Fruit fly (Drosophila melanogaster): Measurements from ENCODE around the gene acj6.

The acj6 gene

DNA sequence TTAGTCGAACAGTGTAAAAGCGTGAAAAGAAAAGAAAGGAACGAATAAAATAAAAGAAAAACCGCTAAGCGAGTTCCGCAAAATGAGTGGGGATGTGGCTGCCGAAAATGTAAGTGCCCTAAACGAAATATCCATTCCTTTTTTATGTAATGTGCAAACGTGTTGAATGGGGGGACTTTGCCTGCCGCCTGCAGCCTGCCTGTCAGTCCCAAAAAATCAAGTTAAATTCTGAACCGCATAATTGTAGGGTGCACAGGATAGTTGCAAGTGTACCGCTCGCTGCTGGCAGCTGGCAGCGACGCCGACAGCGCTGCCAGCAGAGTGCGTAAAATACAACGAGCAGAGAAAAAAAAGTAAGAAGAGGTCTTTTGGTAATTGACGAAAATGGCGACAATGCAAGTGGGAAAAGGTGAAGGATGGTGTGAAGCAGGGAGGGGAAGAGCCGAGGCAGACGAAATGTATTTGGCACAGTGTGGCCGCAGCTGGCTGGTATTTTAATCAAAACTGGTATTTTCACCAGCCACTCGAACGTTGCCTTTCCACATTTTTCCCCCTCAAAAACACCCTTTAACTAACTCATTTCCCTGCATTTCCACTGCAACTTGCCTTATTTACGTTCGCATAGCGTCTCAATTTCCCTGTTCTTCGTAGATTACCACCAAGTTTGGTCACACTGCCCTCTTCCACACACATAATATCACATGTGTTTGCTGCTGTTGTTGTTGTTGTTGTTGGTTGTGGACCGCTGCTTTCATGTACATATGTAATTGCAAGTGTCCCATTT, 59.0 kb downstream of the acj6 start:
- TF ChIP-seq psq (optimal IDR thresholded peaks at IDR 0.05) (no peak), h (optimal IDR thresholded peaks at IDR 0.05) (no peak)

DNA sequence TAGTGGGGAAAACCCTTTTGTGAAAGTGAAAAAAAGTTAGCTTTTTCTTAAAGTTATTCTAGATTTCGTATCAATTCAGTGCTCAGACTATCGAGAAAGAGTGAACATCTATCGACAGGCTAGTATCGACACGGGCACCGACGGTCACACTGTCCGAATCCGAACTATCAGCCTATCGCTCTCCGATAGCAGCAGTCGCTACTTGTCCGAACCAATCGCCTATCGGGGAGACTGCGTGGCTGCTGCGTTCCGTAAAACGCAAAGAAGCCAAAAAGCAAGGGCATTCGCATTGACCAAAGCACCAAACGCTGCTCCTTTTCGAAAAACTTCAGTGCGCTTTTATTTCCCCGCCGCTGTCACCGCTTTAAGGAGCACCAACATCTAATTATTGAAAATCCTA, 59.6 kb downstream of the acj6 start, which contains the start of gene Top1:
TSS of gene Top1 (plus strand) at position 190 of the 400 bp plus-strand sequence.
- TF ChIP-seq psq (optimal IDR thresholded peaks at IDR 0.05) (no peak), Myc (optimal IDR thresholded peaks at IDR 0.05) (no peak), Sin3A (optimal IDR thresholded peaks at IDR 0.05) (no peak), insv (optimal IDR thresholded peaks at IDR 0.05) (no peak), h (optimal IDR thresholded peaks at IDR 0.05) (no peak), ttk (optimal IDR thresholded peaks at IDR 0.05) (no peak)

DNA sequence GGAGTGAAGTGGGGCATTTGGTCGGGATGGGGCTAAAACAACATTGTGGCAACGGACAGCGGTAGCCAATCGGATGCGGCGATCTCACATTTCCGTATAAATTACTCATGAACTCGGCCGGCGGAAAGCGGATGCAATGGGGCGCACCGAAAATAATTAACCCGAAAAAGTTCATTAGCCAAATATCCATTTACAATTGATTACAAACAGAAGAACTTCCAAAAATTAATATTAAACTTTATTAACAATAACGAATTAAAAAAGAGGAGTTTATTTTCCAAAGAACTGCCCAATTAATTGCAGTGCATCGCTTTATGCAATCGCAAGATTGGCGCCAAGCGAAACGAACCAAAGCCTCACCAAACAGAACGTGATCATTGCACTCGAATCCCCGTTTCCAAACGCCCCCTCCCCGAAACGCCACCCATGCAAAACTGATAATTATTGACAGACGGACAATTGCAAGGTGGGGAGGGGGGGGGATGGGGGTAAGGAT, 65.0 kb downstream of the acj6 start:
- TF ChIP-seq Myc (optimal IDR thresholded peaks at IDR 0.05) = no peak
- no peak for TF ChIP-seq psq (optimal IDR thresholded peaks at IDR 0.05)
- no peak for TF ChIP-seq ttk (optimal IDR thresholded peaks at IDR 0.05)
- no peak for TF ChIP-seq insv (optimal IDR thresholded peaks at IDR 0.05)
- no peak for TF ChIP-seq Sin3A (optimal IDR thresholded peaks at IDR 0.05)
- TF ChIP-seq h (optimal IDR thresholded peaks at IDR 0.05) = no peak

DNA sequence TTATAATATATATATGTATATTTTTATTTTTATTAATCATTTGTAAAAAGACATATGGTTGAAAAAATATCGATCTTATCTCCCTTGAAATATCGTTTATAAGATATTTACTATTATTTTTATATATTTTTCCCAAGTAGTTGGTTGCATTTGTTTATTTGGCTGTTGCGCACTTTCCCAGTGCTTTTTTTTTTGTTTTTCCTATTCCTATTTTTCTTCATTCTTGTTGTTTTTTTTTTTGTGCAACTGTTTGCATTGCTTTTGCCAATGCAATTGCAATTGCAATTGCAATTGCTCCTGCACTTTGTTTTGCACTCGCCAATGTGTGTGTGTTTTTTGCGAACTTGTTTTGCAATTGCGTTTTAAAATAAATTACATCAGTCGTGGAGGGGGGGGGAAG, 65.5 kb downstream of the acj6 start:
- TF ChIP-seq ttk (optimal IDR thresholded peaks at IDR 0.05) (no peak), Sin3A (optimal IDR thresholded peaks at IDR 0.05) (no peak), psq (optimal IDR thresholded peaks at IDR 0.05) (no peak), h (optimal IDR thresholded peaks at IDR 0.05) (no peak), insv (optimal IDR thresholded peaks at IDR 0.05) (no peak), Myc (optimal IDR thresholded peaks at IDR 0.05) (no peak)

DNA sequence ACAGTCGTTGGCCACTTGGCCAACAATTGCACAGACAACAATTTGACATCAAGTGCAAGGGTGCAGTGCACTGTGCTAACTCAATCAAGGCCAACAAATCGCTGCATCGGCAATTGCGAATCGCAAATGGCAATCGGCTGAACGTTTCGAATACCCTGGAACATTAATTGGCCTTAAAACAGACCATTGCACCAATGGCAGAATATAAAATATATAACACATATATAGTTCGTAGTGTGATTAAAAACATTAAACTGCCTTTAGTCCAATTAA, 66.0 kb downstream of the acj6 start:
- no peak for TF ChIP-seq psq (optimal IDR thresholded peaks at IDR 0.05)
- TF ChIP-seq insv (optimal IDR thresholded peaks at IDR 0.05) = no peak
- no peak for TF ChIP-seq Myc (optimal IDR thresholded peaks at IDR 0.05)
- no peak for TF ChIP-seq ttk (optimal IDR thresholded peaks at IDR 0.05)
- no peak for TF ChIP-seq Sin3A (optimal IDR thresholded peaks at IDR 0.05)
- TF ChIP-seq h (optimal IDR thresholded peaks at IDR 0.05) = no peak

DNA sequence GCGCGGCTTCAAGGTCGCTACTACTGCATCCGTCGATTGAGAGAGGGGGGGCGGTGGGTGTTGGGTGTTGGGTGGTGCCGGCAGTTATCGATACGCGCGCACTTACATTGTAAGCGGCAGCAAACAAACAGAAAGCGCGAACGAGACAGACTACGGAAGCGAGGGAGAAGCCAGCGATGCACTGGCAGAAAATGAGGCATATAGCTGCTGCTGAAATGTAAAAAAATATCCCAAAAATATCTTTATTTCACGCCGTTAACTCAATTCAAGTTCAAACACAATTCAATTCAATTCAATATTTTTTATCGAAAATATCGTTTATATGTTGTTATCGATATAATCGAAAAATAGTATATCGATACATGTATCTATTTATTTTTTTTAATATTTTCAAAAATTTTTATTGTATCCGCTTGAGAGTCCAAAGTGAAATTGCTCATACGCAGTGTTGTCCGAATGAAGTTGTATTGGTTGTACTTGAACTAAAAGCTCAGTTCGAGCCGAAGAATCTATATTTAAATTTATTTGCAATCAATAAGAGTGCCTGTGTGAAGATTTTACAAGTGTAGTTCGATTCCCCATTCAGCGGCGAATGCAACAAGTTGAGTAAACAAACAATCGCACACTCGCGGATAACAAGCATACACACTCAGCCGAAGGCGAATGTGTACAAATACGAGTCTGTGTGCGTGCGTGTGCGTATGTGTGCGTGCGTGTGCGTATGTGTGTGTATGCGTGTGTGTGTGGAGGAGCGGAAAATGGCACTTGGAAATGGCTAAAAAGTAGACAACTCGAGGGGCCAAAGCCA, 66.6 kb downstream of the acj6 start:
- TF ChIP-seq h (optimal IDR thresholded peaks at IDR 0.05) (no peak), ttk (optimal IDR thresholded peaks at IDR 0.05) (no peak), insv (optimal IDR thresholded peaks at IDR 0.05) (no peak), psq (optimal IDR thresholded peaks at IDR 0.05) (no peak), Myc (optimal IDR thresholded peaks at IDR 0.05) (no peak), Sin3A (optimal IDR thresholded peaks at IDR 0.05) (no peak)

DNA sequence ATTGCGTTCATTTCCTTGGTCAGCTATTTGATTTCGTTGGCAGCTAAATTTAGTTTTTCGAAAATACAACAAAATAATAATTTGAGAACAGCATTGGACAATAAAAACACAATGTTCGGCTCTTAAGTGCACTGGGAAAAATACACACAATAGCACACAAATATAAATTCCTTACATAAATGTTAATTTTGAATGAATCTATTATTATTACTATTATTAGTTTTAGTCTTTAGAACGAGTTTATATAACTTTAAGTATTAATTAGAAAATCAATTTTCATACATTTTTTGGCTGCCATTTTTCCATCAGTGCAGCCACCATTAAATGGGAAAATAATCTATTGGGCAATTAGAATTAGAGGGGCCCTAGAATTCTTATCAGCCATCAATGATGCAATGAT, 68.9 kb downstream of the acj6 start:
- TF ChIP-seq Myc (optimal IDR thresholded peaks at IDR 0.05) (no peak), insv (optimal IDR thresholded peaks at IDR 0.05) (no peak)

DNA sequence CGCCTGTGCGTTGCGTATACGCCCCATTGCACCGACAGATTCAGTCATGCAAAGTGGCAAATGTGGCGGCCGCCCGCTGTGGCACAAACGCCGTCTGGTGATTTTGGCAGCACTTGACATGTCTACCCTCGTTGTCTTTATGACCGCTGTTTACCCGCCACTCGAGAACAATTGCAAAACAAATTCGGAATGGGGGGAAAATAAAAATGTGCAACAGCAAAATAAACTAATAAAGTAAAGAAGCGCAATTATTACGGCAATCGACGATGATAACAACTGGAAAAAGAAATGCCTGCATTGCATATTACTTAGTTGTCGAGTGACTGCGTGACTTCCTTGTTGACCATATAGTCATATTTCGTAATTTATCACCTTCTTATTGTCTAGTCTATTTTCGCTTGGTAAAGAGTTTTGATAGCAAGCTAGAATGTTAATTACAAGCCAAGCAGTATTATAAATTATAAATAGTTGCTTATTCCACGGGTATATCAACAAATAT, 70.4 kb downstream of the acj6 start:
- TF ChIP-seq h (optimal IDR thresholded peaks at IDR 0.05) (no peak), psq (optimal IDR thresholded peaks at IDR 0.05) (no peak), ttk (optimal IDR thresholded peaks at IDR 0.05) (no peak)

DNA sequence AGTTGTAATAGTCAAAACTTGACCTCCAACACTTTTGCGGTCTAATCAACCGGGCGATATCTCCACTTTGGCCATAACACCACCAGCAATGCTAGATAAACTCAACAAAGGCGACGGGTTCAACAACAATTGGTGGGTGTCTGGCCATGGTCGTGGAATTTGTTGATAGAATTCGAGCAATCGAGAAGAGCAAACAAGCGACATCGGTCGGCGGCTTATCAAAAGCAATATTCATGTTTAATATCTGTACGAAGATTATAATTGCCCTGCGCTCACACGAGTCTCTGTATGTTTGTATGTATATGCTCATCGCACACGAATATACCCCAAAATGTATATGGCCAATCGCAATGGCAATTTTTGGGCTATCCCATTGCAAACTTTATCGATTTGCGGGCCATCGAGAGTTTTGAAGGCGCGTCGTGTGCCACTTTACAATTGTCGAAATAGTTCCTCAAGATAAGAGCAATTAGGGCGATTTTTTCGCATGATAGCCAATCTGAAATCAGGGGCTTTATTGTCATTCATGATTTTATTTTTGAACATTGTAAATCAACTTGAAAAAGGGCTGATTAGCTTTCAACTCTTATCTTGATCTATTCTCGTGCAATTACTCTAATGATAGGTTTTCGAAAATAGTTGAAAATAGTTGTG, 71.3 kb downstream of the acj6 start:
- TF ChIP-seq ttk (optimal IDR thresholded peaks at IDR 0.05) (no peak), psq (optimal IDR thresholded peaks at IDR 0.05) (no peak), Myc (optimal IDR thresholded peaks at IDR 0.05) (no peak), h (optimal IDR thresholded peaks at IDR 0.05) (no peak), Sin3A (optimal IDR thresholded peaks at IDR 0.05) (no peak), insv (optimal IDR thresholded peaks at IDR 0.05) (no peak)

DNA sequence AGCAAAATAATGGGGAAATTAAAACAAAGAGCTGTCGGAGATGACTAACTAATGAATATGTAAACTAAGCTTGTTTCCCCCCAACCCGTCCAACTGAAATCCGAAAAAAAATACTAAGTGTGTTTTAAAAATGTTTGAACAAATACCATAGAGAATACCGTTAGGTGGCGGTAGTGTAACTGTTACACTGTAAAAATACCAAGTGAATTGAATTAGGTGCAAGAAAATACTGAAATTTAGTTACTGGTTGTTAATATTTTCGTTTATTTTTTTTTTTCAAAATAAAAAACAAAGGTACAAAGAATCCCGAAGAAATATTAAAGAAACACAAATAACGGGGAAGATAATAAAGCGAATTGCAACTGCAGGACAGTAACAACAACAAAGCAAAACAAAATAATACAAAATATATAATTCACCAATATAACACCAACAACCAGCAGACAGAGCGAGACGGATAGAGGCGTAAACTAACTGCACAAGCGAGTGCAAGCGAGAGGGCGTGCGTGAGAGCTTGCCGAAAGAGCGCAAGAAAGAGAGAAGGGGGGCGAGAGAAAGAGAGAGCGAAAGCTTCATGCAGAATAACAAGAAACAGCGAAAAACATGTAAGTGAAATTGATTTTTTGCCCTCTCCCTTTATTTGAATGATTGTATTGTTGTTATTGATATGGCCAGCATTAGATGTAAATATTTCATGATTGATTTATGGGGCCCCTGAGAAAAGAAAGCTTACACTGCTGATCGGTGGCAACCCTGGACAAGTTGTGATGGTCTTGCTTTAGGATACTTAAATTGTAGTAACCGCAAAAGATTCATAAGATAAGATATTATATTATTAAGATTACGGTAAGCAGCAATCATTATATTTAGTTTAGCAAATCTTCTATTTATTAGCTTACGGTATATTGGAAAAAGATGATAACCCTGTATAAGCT, 72.6 kb downstream of the acj6 start:
- TF ChIP-seq psq (optimal IDR thresholded peaks at IDR 0.05) = no peak
- no peak for TF ChIP-seq h (optimal IDR thresholded peaks at IDR 0.05)
- no peak for TF ChIP-seq Sin3A (optimal IDR thresholded peaks at IDR 0.05)
- no peak for TF ChIP-seq Myc (optimal IDR thresholded peaks at IDR 0.05)
- no peak for TF ChIP-seq insv (optimal IDR thresholded peaks at IDR 0.05)
- no peak for TF ChIP-seq ttk (optimal IDR thresholded peaks at IDR 0.05)

DNA sequence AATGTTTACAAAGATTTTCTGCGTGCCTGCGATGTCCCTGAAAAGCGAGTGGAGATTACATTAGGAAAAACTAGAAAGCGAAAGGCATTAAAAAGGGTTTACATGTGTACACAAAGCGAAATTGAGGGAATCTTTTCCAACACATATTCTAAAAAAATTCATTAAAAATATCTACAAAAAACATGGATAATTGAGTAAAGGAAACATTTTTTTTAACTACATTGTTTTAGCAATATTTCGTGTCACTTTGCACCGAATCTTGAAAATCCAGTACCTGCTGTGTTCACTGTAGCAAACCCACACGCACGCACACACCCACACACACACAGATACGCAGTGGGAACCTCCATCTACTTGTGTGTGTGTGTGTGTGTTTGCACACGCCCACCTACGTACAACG, 74.7 kb downstream of the acj6 start:
- TF ChIP-seq psq (optimal IDR thresholded peaks at IDR 0.05) (no peak), ttk (optimal IDR thresholded peaks at IDR 0.05) (no peak), h (optimal IDR thresholded peaks at IDR 0.05) (no peak), insv (optimal IDR thresholded peaks at IDR 0.05) (no peak), Myc (optimal IDR thresholded peaks at IDR 0.05) (no peak), Sin3A (optimal IDR thresholded peaks at IDR 0.05) (no peak)

Data from Kc167 (cell line).